Worm (Caenorhabditis elegans) whole organism, L4/young adult: ENCODE results near the gene sru-42.
"Not testable (repeated sequence)": the region's sequence is repeated elsewhere in the genome, so short reads cannot be mapped to it uniquely, and the experiment has no call there.

Experiments
- W03F9.2 ChIP-seq: fragments of 150-350 bp; optimal IDR thresholded peaks from 2 replicates; lab custom pipeline; 2014; ENCODE audit warnings: missing biosample characterization, missing genetic modification characterization
- dao-5 ChIP-seq: sonication (generic microtip); optimal IDR thresholded peaks from 2 replicates; lab custom pipeline; 2016; ENCODE audit warnings: missing genotype, missing genetic modification characterization, moderate library complexity, missing compliant biosample characterization
- him-1 ChIP-seq: sonication (generic microtip); optimal IDR thresholded peaks from 2 replicates; lab custom pipeline; 2016; ENCODE audit warnings: missing genotype, missing genetic modification reagents, missing genetic modification characterization, missing compliant biosample characterization

ce11 chrV:15647536-15648085 lies 2.7 kb upstream of the sru-42 start, which contains the start of the genes C55A1.7 and C55A1.6:
- TF ChIP-seq W03F9.2 (tag; lab: Kevin White, UChicago); dao-5 (tag; lab: Kevin White, UChicago); him-1: not testable (repeated sequence)
